Worm (Caenorhabditis elegans): ENCODE results near the gene sru-36.

The sru-36 gene

ce11 chrV:9843376-9843916 is 2.0 kb downstream of the sru-36 start, which contains the start of gene sru-8:
Gene sru-8, plus strand, starts transcription at chrV:9843866.
- TF ChIP-seq lin-39 (tag; optimal IDR thresholded peaks at IDR 0.05), result no peak
- no peak for TF ChIP-seq alr-1 (tag; optimal IDR thresholded peaks at IDR 0.05; ENCODE audit: borderline replicate concordance)
- no peak for TF ChIP-seq irx-1 (tag; optimal IDR thresholded peaks at IDR 0.05)
- no peak for TF ChIP-seq nhr-20 (tag; optimal IDR thresholded peaks at IDR 0.05)
- TF ChIP-seq zag-1 (tag; optimal IDR thresholded peaks at IDR 0.05), result no peak
- TF ChIP-seq fkh-10 (GFP tag; optimal IDR thresholded peaks at IDR 0.05), result no peak
- TF ChIP-seq nhr-84 (tag; optimal IDR thresholded peaks at IDR 0.05), result no peak
- no peak for TF ChIP-seq xbp-1 (tag; optimal IDR thresholded peaks at IDR 0.05)
- TF ChIP-seq pax-3 (tag; optimal IDR thresholded peaks at IDR 0.05), result no peak
- no peak for TF ChIP-seq vab-15 (tag; optimal IDR thresholded peaks at IDR 0.05)
- no peak for TF ChIP-seq nhr-47 (tag; optimal IDR thresholded peaks at IDR 0.05)
- no peak for TF ChIP-seq efl-1 (optimal IDR thresholded peaks at IDR 0.05)
- no peak for TF ChIP-seq efl-1 (GFP tag; optimal IDR thresholded peaks at IDR 0.05 in 1 of 2)
- TF ChIP-seq dsc-1 (tag; optimal IDR thresholded peaks at IDR 0.05), result no peak
- TF ChIP-seq tlp-1 (tag; optimal IDR thresholded peaks at IDR 0.05), result no peak
- no peak for TF ChIP-seq nhr-12 (tag; optimal IDR thresholded peaks at IDR 0.05)
- no peak for TF ChIP-seq ama-1 (optimal IDR thresholded peaks at IDR 0.05)

- TF ChIP-seq sptf-1 (tag; optimal IDR thresholded peaks at IDR 0.05) (no peak), lir-3 (tag; optimal IDR thresholded peaks at IDR 0.05; ENCODE audit: poor library complexity) (no peak), tlp-1 (tag; optimal IDR thresholded peaks at IDR 0.05) (no peak), nhr-90 (tag; optimal IDR thresholded peaks at IDR 0.05; ENCODE audit: poor library complexity) (no peak), F16B12.6 (tag; optimal IDR thresholded peaks at IDR 0.05) (no peak), aly-2 (tag; optimal IDR thresholded peaks at IDR 0.05) (no peak), snu-23 (GFP tag; optimal IDR thresholded peaks at IDR 0.05) (no peak), nhr-12 (tag; optimal IDR thresholded peaks at IDR 0.05) (no peak), egl-27 (tag; optimal IDR thresholded peaks at IDR 0.05) (no peak), rnt-1 (tag; optimal IDR thresholded peaks at IDR 0.05) (no peak), aha-1 (tag; optimal IDR thresholded peaks at IDR 0.05) (no peak), mab-9 (GFP tag; IDR thresholded peaks at IDR 0.05) (no peak), lin-39 (tag; optimal IDR thresholded peaks at IDR 0.05) (no peak), nhr-19 (GFP tag; conservative IDR thresholded peaks at IDR 0.05) (no peak), ceh-90 (tag; optimal IDR thresholded peaks at IDR 0.05) (no peak), ceh-82 (tag; optimal IDR thresholded peaks at IDR 0.05) (no peak), unc-62 (GFP tag; optimal IDR thresholded peaks at IDR 0.05) (no peak), Y116A8C.19 (tag; optimal IDR thresholded peaks at IDR 0.05; ENCODE audit: borderline replicate concordance) (no peak), sox-4 (tag; optimal IDR thresholded peaks at IDR 0.05) (no peak)
Measured at ce11 chrV:9848576-9848975, 7.1 kb downstream of the sru-36 start.

- TF ChIP-seq efl-1 (optimal IDR thresholded peaks at IDR 0.05) (peak in 1 of 2 experiments; percentile 1), efl-1 (GFP tag; optimal IDR thresholded peaks at IDR 0.05 in 1 of 2) (no peak), mep-1 (tag; optimal IDR thresholded peaks at IDR 0.05) (peak; percentile 6), lin-14 (GFP tag; optimal IDR thresholded peaks at IDR 0.05) (peak; percentile 67), ceh-90 (tag; optimal IDR thresholded peaks at IDR 0.05) (no peak), lsy-2 (tag; optimal IDR thresholded peaks at IDR 0.05) (peak in 1 of 2 experiments; percentile 12), lin-35 (GFP tag; optimal IDR thresholded peaks at IDR 0.05) (peak in 1 of 2 experiments; percentile 4), snu-23 (GFP tag; optimal IDR thresholded peaks at IDR 0.05) (no peak), hpl-2 (GFP tag; optimal IDR thresholded peaks at IDR 0.05) (no peak), ceh-82 (tag; optimal IDR thresholded peaks at IDR 0.05) (peak in 1 of 3 experiments; percentile 19), nhr-77 (tag; optimal IDR thresholded peaks at IDR 0.05) (no peak), swsn-7 (tag; optimal IDR thresholded peaks at IDR 0.05) (no peak), zag-1 (tag; optimal IDR thresholded peaks at IDR 0.05) (no peak), jun-1 (tag; optimal IDR thresholded peaks at IDR 0.05) (no peak), hlh-4 (tag; optimal IDR thresholded peaks at IDR 0.05) (no peak), alr-1 (tag; optimal IDR thresholded peaks at IDR 0.05; ENCODE audit: borderline replicate concordance) (no peak), mdl-1 (tag; optimal IDR thresholded peaks at IDR 0.05) (no peak), C04F5.9 (tag; optimal IDR thresholded peaks at IDR 0.05) (no peak), dpl-1 (GFP tag; optimal IDR thresholded peaks at IDR 0.05) (no peak), tlp-1 (tag; optimal IDR thresholded peaks at IDR 0.05) (no peak), F16B12.6 (tag; optimal IDR thresholded peaks at IDR 0.05) (no peak), nhr-84 (tag; optimal IDR thresholded peaks at IDR 0.05) (no peak), mef-2 (tag; optimal IDR thresholded peaks at IDR 0.05) (no peak), pax-3 (tag; optimal IDR thresholded peaks at IDR 0.05) (no peak), snpc-4 (tag; optimal IDR thresholded peaks at IDR 0.05) (no peak), ceh-8 (GFP tag; optimal IDR thresholded peaks at IDR 0.05) (no peak), grh-1 (GFP tag; IDR thresholded peaks at IDR 0.05) (no peak)
Measured at ce11 chrV:9853801-9854200, 12.3 kb downstream of the sru-36 start.
